Fruit fly (Drosophila melanogaster) whole organism, pupa: ENCODE data around the gene lectin-21Cb.
A peak's percentile ranks its signal among the peaks of the same experiment; 100 is the strongest.

Experiments used
- CG10348 ChIP-seq: fragments of 200-800 bp; sonication (Bioruptor generic); IDR thresholded peaks from 2 replicates; pipeline ENCODE4 v1.3.6; 2022; ENCODE audit warnings: missing biosample characterization, missing genetic modification characterization
- CG12605 ChIP-seq: fragments of 200-800 bp; sonication (Bioruptor generic); IDR thresholded peaks from 2 replicates; pipeline ENCODE4 v1.3.6; 2022; ENCODE audit warnings: missing biosample characterization, missing genetic modification characterization
- CG13204 ChIP-seq: fragments of 200-800 bp; sonication (Bioruptor generic); optimal IDR thresholded peaks from 2 replicates; lab custom pipeline; 2018; ENCODE audit warnings: missing biosample characterization, mild to moderate bottlenecking, missing genetic modification characterization, moderate library complexity
- CG14655 ChIP-seq: fragments of 200-800 bp; sonication (Bioruptor generic); optimal IDR thresholded peaks from 3 replicates; lab custom pipeline; 2017; ENCODE audit warnings: mild to moderate bottlenecking, missing biosample characterization, missing genetic modification reagents, missing genetic modification characterization
- CG15710 ChIP-seq: fragments of 200-800 bp; sonication (Bioruptor generic); optimal IDR thresholded peaks from 2 replicates; lab custom pipeline; 2018; ENCODE audit warnings: missing biosample characterization, mild to moderate bottlenecking, missing genetic modification characterization, moderate library complexity
- CG17806 ChIP-seq: fragments of 200-800 bp; sonication (Bioruptor generic); optimal IDR thresholded peaks from 2 replicates; lab custom pipeline; 2018; ENCODE audit warnings: missing biosample characterization, mild to moderate bottlenecking, missing genetic modification characterization, moderate library complexity
- CG32121 ChIP-seq: fragments of 200-800 bp; sonication (Bioruptor generic); IDR thresholded peaks from 2 replicates; pipeline ENCODE4 v1.3.6; 2022; ENCODE audit warnings: missing biosample characterization, missing genetic modification characterization
- CG34367 ChIP-seq: fragments of 200-800 bp; sonication (Bioruptor generic); optimal IDR thresholded peaks from 2 replicates; lab custom pipeline; 2018; ENCODE audit warnings: missing biosample characterization, mild to moderate bottlenecking, missing genetic modification characterization
- CG4496 ChIP-seq: fragments of 200-800 bp; sonication (Bioruptor generic); IDR thresholded peaks from 3 replicates; pipeline ENCODE4 v1.3.6; 2022; ENCODE audit warnings: missing biosample characterization, missing genetic modification characterization
- CG8159 ChIP-seq: fragments of 200-800 bp; sonication (Bioruptor generic); optimal IDR thresholded peaks from 3 replicates; lab custom pipeline; 2018; ENCODE audit warnings: missing biosample characterization, mild to moderate bottlenecking, missing genetic modification characterization, moderate library complexity
- CG8301 ChIP-seq: fragments of 200-800 bp; sonication (Bioruptor generic); optimal IDR thresholded peaks from 2 replicates; lab custom pipeline; 2018; ENCODE audit warnings: missing biosample characterization, mild to moderate bottlenecking, missing genetic modification characterization
- CG9948 ChIP-seq: fragments of 200-800 bp; sonication (Bioruptor generic); optimal IDR thresholded peaks from 2 replicates; lab custom pipeline; 2018; ENCODE audit warnings: missing biosample characterization, mild to moderate bottlenecking, missing genetic modification characterization, moderate library complexity
- D1 ChIP-seq: fragments of 200-800 bp; sonication (Bioruptor generic); optimal IDR thresholded peaks from 2 replicates; lab custom pipeline; 2018; ENCODE audit warnings: missing biosample characterization, mild to moderate bottlenecking, missing genetic modification characterization, moderate library complexity
- EcR ChIP-seq: fragments of 200-800 bp; sonication (Bioruptor generic); optimal IDR thresholded peaks from 3 replicates; lab custom pipeline; 2019; ENCODE audit warnings: missing biosample characterization, missing genetic modification characterization, mild to moderate bottlenecking, moderate library complexity, missing genetic modification reagents
- Ets98B ChIP-seq: fragments of 200-800 bp; sonication (Bioruptor generic); IDR thresholded peaks from 2 replicates; pipeline ENCODE4 v1.3.6; 2022; ENCODE audit warnings: missing biosample characterization, missing genetic modification characterization
- Pif1A ChIP-seq: fragments of 200-800 bp; sonication (Bioruptor generic); optimal IDR thresholded peaks from 3 replicates; lab custom pipeline; 2016; ENCODE audit warnings: missing biosample characterization, missing genetic modification characterization
- Pif1B ChIP-seq: fragments of 200-800 bp; sonication (Bioruptor generic); optimal IDR thresholded peaks from 3 replicates; lab custom pipeline; 2016; ENCODE audit warnings: missing biosample characterization, missing genetic modification characterization
- Snoo ChIP-seq: fragments of 200-800 bp; sonication (Bioruptor generic); optimal IDR thresholded peaks from 3 replicates; lab custom pipeline; 2017; ENCODE audit warnings: missing biosample characterization, mild to moderate bottlenecking, missing genetic modification characterization, inconsistent platforms
- fd96Ca ChIP-seq: fragments of 200-800 bp; sonication (Bioruptor generic); IDR thresholded peaks from 3 replicates; pipeline ENCODE4 v1.3.6; 2022; ENCODE audit warnings: missing biosample characterization, missing genetic modification characterization
- gl ChIP-seq: fragments of 200-800 bp; sonication (Bioruptor generic); optimal IDR thresholded peaks from 2 replicates; lab custom pipeline; 2018; ENCODE audit warnings: missing biosample characterization, mild to moderate bottlenecking, missing genetic modification characterization
- rn ChIP-seq: fragments of 200-800 bp; sonication (Bioruptor generic); IDR thresholded peaks from 2 replicates; pipeline ENCODE4 v1.3.6; 2022; ENCODE audit warnings: missing biosample characterization, missing genetic modification characterization

lectin-21Cb gene

dm6 chr2L:576559-577184 lies 44.3 kb downstream of the lectin-21Cb start, which contains the start of gene Ptth:
Ptth (minus strand) TSS chr2L:576896.
- TF ChIP-seq D1 (tag; lab: Kevin White, UChicago) (no peak), Snoo (tag; lab: Kevin White, UChicago) (no peak), fd96Ca (GFP tag; lab: Robert Waterston, UW) (no peak), CG4496 (GFP tag; lab: Robert Waterston, UW) (0 out of 3 replicates have a peak, but pooled peaks have one; percentile 16), CG8159 (tag; lab: Kevin White, UChicago) (no peak), Pif1A (GFP tag; lab: Kevin White, UChicago) (no peak), CG34367 (tag; lab: Kevin White, UChicago) (no peak), rn (GFP tag; lab: Robert Waterston, UW) (no peak)

DNA sequence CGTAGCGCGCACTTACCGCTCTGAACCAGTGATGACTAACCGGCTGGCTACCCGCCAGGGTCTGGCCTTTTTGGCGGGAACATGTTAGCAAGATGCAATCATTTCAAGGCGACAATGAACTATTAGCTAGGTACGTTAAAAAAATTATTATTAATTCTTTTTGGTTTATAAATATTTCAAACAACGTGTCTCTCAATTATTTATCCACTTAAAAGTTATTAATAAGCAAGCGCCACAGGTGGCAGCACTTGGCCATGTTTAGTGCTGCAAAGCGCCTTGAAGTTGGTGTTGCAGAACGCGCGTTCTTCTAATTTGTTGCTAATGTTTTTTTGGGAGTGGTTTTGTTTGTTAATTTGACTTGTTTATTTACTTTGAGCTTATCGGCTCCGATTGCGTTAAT lies 46.8 kb downstream of the lectin-21Cb start, which contains the start of the genes Ipk2 and cold:
TSS of gene Ipk2 (minus strand) at position 39 of the 400 bp plus-strand sequence.
TSS of gene cold (plus strand) at position 66 of the 400 bp plus-strand sequence.
- peak; percentile 72 for TF ChIP-seq fd96Ca (GFP tag; lab: Robert Waterston, UW)
- TF ChIP-seq CG10348 (GFP tag; lab: Robert Waterston, UW), result no peak
- peak; percentile 57 for TF ChIP-seq CG9948 (tag; lab: Kevin White, UChicago)
- peak; percentile 39 for TF ChIP-seq CG34367 (tag; lab: Kevin White, UChicago)
- no peak for TF ChIP-seq CG13204 (GFP tag; lab: Kevin White, UChicago)
- TF ChIP-seq CG8301 (tag; lab: Kevin White, UChicago), result no peak
- no peak for TF ChIP-seq Pif1B (GFP tag; lab: Kevin White, UChicago)
- peak; percentile 74 for TF ChIP-seq CG15710 (tag; lab: Kevin White, UChicago)
- TF ChIP-seq rn (GFP tag; lab: Robert Waterston, UW), result peak; percentile 37
- TF ChIP-seq CG12605 (GFP tag; lab: Robert Waterston, UW), result peak; percentile 66
- peak; percentile 8 for TF ChIP-seq gl (tag; lab: Kevin White, UChicago)
- no peak for TF ChIP-seq D1 (tag; lab: Kevin White, UChicago)
- no peak for TF ChIP-seq EcR (GFP tag; lab: Kevin White, UChicago)
- peak; percentile 51 for TF ChIP-seq CG17806 (tag; lab: Kevin White, UChicago)
- TF ChIP-seq CG8159 (tag; lab: Kevin White, UChicago), result peak; percentile 73
- TF ChIP-seq Ets98B (GFP tag; lab: Robert Waterston, UW), result peak; percentile 54
- peak; percentile 79 for TF ChIP-seq Snoo (tag; lab: Kevin White, UChicago)
- TF ChIP-seq CG4496 (GFP tag; lab: Robert Waterston, UW), result peak; percentile 76; the same call in 2 of the 3 replicates
- TF ChIP-seq CG14655 (GFP tag; lab: Kevin White, UChicago), result no peak
- TF ChIP-seq CG32121 (GFP tag; lab: Robert Waterston, UW), result peak; percentile 65
- no peak for TF ChIP-seq Pif1A (GFP tag; lab: Kevin White, UChicago)
